Fruit fly (Drosophila melanogaster) whole organism, prepupa: ENCODE data around the gene Las.

Source experiments
- Blimp-1 ChIP-seq: fragments of 200-800 bp; sonication (Bioruptor generic); optimal IDR thresholded peaks from 3 replicates; lab custom pipeline; 2017; ENCODE audit warnings: missing biosample characterization, missing genetic modification characterization, mild to moderate bottlenecking, moderate library complexity, missing genetic modification reagents
- CG10631 ChIP-seq: fragments of 200-800 bp; sonication (Bioruptor generic); optimal IDR thresholded peaks from 2 replicates; lab custom pipeline; 2016; ENCODE audit warnings: missing biosample characterization, missing genetic modification characterization
- CG11294 ChIP-seq: fragments of 200-800 bp; sonication (Bioruptor generic); IDR thresholded peaks from 2 replicates; pipeline ENCODE4 v1.3.6; 2022; ENCODE audit warnings: missing biosample characterization, missing genetic modification characterization
- CG11762 ChIP-seq: fragments of 200-800 bp; sonication (Bioruptor generic); optimal IDR thresholded peaks from 3 replicates; lab custom pipeline; 2016; ENCODE audit warnings: missing biosample characterization, missing genetic modification characterization; ENCODE audit not compliant: insufficient read depth
- CG15336 ChIP-seq: fragments of 200-800 bp; sonication (Bioruptor generic); IDR thresholded peaks from 2 replicates; pipeline ENCODE4 v1.3.6; 2022; ENCODE audit warnings: missing biosample characterization, missing genetic modification characterization
- CG1621 ChIP-seq: fragments of 200-800 bp; sonication (Bioruptor generic); optimal IDR thresholded peaks from 3 replicates; lab custom pipeline; 2018; ENCODE audit warnings: missing biosample characterization, mild to moderate bottlenecking, missing genetic modification characterization
- CG16779 ChIP-seq: fragments of 200-800 bp; sonication (Bioruptor generic); optimal IDR thresholded peaks from 3 replicates; lab custom pipeline; 2017; ENCODE audit warnings: missing biosample characterization, mild to moderate bottlenecking, missing genetic modification characterization
- CG3032 ChIP-seq: fragments of 200-800 bp; optimal IDR thresholded peaks from 2 replicates; lab custom pipeline; 2019; ENCODE audit warnings: missing biosample characterization, mild to moderate bottlenecking, missing genetic modification characterization, moderate library complexity
- CG31627 ChIP-seq: fragments of 200-800 bp; sonication (Bioruptor generic); optimal IDR thresholded peaks from 3 replicates; lab custom pipeline; 2016; ENCODE audit warnings: missing biosample characterization, missing genetic modification characterization
- CG32006 ChIP-seq: fragments of 200-800 bp; sonication (Bioruptor generic); optimal IDR thresholded peaks from 3 replicates; lab custom pipeline; 2017; ENCODE audit warnings: missing biosample characterization, mild to moderate bottlenecking, missing genetic modification characterization
- CG3919 ChIP-seq: fragments of 200-800 bp; sonication (Bioruptor generic); optimal IDR thresholded peaks from 3 replicates; lab custom pipeline; 2016; ENCODE audit warnings: missing biosample characterization, missing genetic modification characterization
- CG4318 ChIP-seq: fragments of 200-800 bp; sonication (Bioruptor generic); optimal IDR thresholded peaks from 3 replicates; lab custom pipeline; 2017; ENCODE audit warnings: missing biosample characterization, mild to moderate bottlenecking, missing genetic modification characterization
- CG6163 ChIP-seq: fragments of 200-800 bp; sonication (Bioruptor generic); IDR thresholded peaks from 3 replicates; pipeline ENCODE4 v1.3.6; 2022; ENCODE audit warnings: missing biosample characterization, missing genetic modification characterization
- CG6792 ChIP-seq: fragments of 200-800 bp; sonication (Bioruptor generic); optimal IDR thresholded peaks from 3 replicates; lab custom pipeline; 2016; ENCODE audit warnings: missing biosample characterization, missing genetic modification characterization
- CG6808 ChIP-seq: fragments of 200-800 bp; sonication (Bioruptor generic); optimal IDR thresholded peaks from 3 replicates; lab custom pipeline; 2017; ENCODE audit warnings: missing biosample characterization, missing genetic modification characterization, mild to moderate bottlenecking, moderate library complexity, missing genetic modification reagents
- CG6854 ChIP-seq: fragments of 200-800 bp; sonication (Bioruptor generic); optimal IDR thresholded peaks from 2 replicates; lab custom pipeline; 2017; ENCODE audit warnings: missing biosample characterization, mild to moderate bottlenecking, missing genetic modification characterization
- CG7368 ChIP-seq: fragments of 200-800 bp; sonication (Bioruptor generic); optimal IDR thresholded peaks from 3 replicates; lab custom pipeline; 2016; ENCODE audit warnings: missing biosample characterization, missing genetic modification characterization
- CG8119 ChIP-seq: fragments of 200-800 bp; sonication (Bioruptor generic); IDR thresholded peaks from 3 replicates; pipeline ENCODE4 v1.3.6; 2022; ENCODE audit warnings: missing biosample characterization, missing genetic modification characterization
- CG8319 ChIP-seq: fragments of 200-800 bp; sonication (Bioruptor generic); optimal IDR thresholded peaks from 3 replicates; lab custom pipeline; 2016; ENCODE audit warnings: missing biosample characterization, missing genetic modification characterization
- CG8632 ChIP-seq: fragments of 200-800 bp; sonication (Bioruptor generic); optimal IDR thresholded peaks from 3 replicates; lab custom pipeline; 2016; ENCODE audit warnings: missing biosample characterization, missing genetic modification characterization
- CG9139 ChIP-seq: fragments of 200-800 bp; sonication (Bioruptor generic); optimal IDR thresholded peaks from 3 replicates; lab custom pipeline; 2017; ENCODE audit warnings: missing biosample characterization, mild to moderate bottlenecking, missing genetic modification characterization
- Eip75B ChIP-seq: fragments of 200-800 bp; sonication (Bioruptor generic); optimal IDR thresholded peaks from 3 replicates; lab custom pipeline; 2016; ENCODE audit warnings: missing biosample characterization, missing genetic modification characterization
- Eip78C ChIP-seq: fragments of 200-800 bp; sonication (Bioruptor generic); peaks from one replicate; lab custom pipeline; 2016; ENCODE audit warnings: missing biosample characterization, missing genetic modification characterization
- Eip93F ChIP-seq: fragments of 200-800 bp; sonication (Bioruptor generic); optimal IDR thresholded peaks from 2 replicates; lab custom pipeline; 2016; ENCODE audit warnings: missing biosample characterization, mild to moderate bottlenecking, missing genetic modification characterization
- Ets21C ChIP-seq: fragments of 200-800 bp; sonication (Bioruptor generic); optimal IDR thresholded peaks from 3 replicates; lab custom pipeline; 2016; ENCODE audit warnings: missing biosample characterization, missing genetic modification characterization
- Ets96B ChIP-seq: fragments of 200-800 bp; optimal IDR thresholded peaks from 2 replicates; lab custom pipeline; 2019; ENCODE audit warnings: missing biosample characterization, mild to moderate bottlenecking, missing genetic modification characterization, moderate library complexity
- Gug ChIP-seq: fragments of 200-800 bp; sonication (Bioruptor generic); IDR thresholded peaks from 2 replicates; pipeline ENCODE4 v1.3.6; 2022; ENCODE audit warnings: missing biosample characterization, missing genetic modification characterization
- Hr38 ChIP-seq: sonication (Bioruptor generic); optimal IDR thresholded peaks from 2 replicates; lab custom pipeline; 2016; ENCODE audit warnings: missing biosample characterization, missing genetic modification characterization
- Hr39 ChIP-seq: fragments of 200-800 bp; sonication (Bioruptor generic); optimal IDR thresholded peaks from 2 replicates; lab custom pipeline; 2016; ENCODE audit warnings: missing biosample characterization, missing genetic modification characterization
- Hr4 ChIP-seq: fragments of 200-800 bp; sonication (Bioruptor generic); optimal IDR thresholded peaks from 3 replicates; lab custom pipeline; 2016; ENCODE audit warnings: missing biosample characterization, missing genetic modification characterization
- Lpt ChIP-seq: fragments of 200-800 bp; sonication (Bioruptor generic); optimal IDR thresholded peaks from 3 replicates; lab custom pipeline; 2016; ENCODE audit warnings: missing biosample characterization, missing genetic modification characterization
- Met ChIP-seq: fragments of 200-800 bp; sonication (Bioruptor generic); optimal IDR thresholded peaks from 3 replicates; lab custom pipeline; 2016; ENCODE audit warnings: missing biosample characterization, missing genetic modification characterization
- OdsH ChIP-seq: fragments of 200-800 bp; sonication (Bioruptor generic); optimal IDR thresholded peaks from 3 replicates; lab custom pipeline; 2016; ENCODE audit warnings: missing biosample characterization, missing genetic modification characterization
- Sox15 ChIP-seq: fragments of 200-800 bp; sonication (Bioruptor generic); optimal IDR thresholded peaks from 3 replicates; lab custom pipeline; 2016; ENCODE audit warnings: missing biosample characterization, missing genetic modification characterization
- achi ChIP-seq: fragments of 200-800 bp; sonication (Bioruptor generic); optimal IDR thresholded peaks from 3 replicates; lab custom pipeline; 2016; ENCODE audit warnings: missing biosample characterization, missing genetic modification characterization
- acj6 ChIP-seq: fragments of 200-800 bp; sonication (Bioruptor generic); optimal IDR thresholded peaks from 3 replicates; lab custom pipeline; 2016; ENCODE audit warnings: missing biosample characterization, missing genetic modification characterization
- cyc ChIP-seq: fragments of 200-800 bp; sonication (Bioruptor generic); optimal IDR thresholded peaks from 3 replicates; lab custom pipeline; 2016; ENCODE audit warnings: missing biosample characterization, missing genetic modification characterization
- dac ChIP-seq: fragments of 200-800 bp; sonication (Bioruptor generic); optimal IDR thresholded peaks from 2 replicates; lab custom pipeline; 2017; ENCODE audit warnings: missing biosample characterization, mild to moderate bottlenecking, missing genetic modification characterization
- dsx ChIP-seq: fragments of 200-800 bp; optimal IDR thresholded peaks from 3 replicates; lab custom pipeline; 2019; ENCODE audit warnings: missing biosample characterization, mild to moderate bottlenecking, missing genetic modification characterization, moderate library complexity; ENCODE audit not compliant: poor library complexity, severe bottlenecking
- eg ChIP-seq: fragments of 200-800 bp; sonication (Bioruptor generic); IDR thresholded peaks from 3 replicates; pipeline ENCODE4 v1.3.6; 2022; ENCODE audit warnings: missing biosample characterization, missing genetic modification characterization
- esn ChIP-seq: fragments of 200-800 bp; sonication (Bioruptor generic); optimal IDR thresholded peaks from 2 replicates; lab custom pipeline; 2016; ENCODE audit warnings: missing biosample characterization, mild to moderate bottlenecking, missing genetic modification characterization, moderate library complexity
- fd59A ChIP-seq: fragments of 200-800 bp; sonication (Bioruptor generic); optimal IDR thresholded peaks from 2 replicates; lab custom pipeline; 2017; ENCODE audit warnings: missing biosample characterization, mild to moderate bottlenecking, missing genetic modification characterization, missing genetic modification reagents
- fd85E ChIP-seq: fragments of 200-800 bp; sonication (Bioruptor generic); optimal IDR thresholded peaks from 3 replicates; lab custom pipeline; 2016; ENCODE audit warnings: missing biosample characterization, missing genetic modification characterization
- fkh ChIP-seq: fragments of 200-800 bp; sonication (Bioruptor generic); optimal IDR thresholded peaks from 3 replicates; lab custom pipeline; 2017; ENCODE audit warnings: missing biosample characterization, mild to moderate bottlenecking, missing genetic modification characterization, moderate library complexity
- lz ChIP-seq: fragments of 200-800 bp; sonication (Bioruptor generic); optimal IDR thresholded peaks from 3 replicates; lab custom pipeline; 2016; ENCODE audit warnings: missing biosample characterization, missing genetic modification characterization
- net ChIP-seq: fragments of 200-800 bp; sonication (Bioruptor generic); optimal IDR thresholded peaks from 3 replicates; lab custom pipeline; 2016; ENCODE audit warnings: missing biosample characterization, missing genetic modification characterization
- pdm3 ChIP-seq: fragments of 200-800 bp; sonication (Bioruptor generic); optimal IDR thresholded peaks from 3 replicates; lab custom pipeline; 2016; ENCODE audit warnings: missing biosample characterization, missing genetic modification characterization
- salr ChIP-seq, 2 experiments: fragments of 200-800 bp; sonication (Bioruptor generic); optimal IDR thresholded peaks; 3 replicates each; lab custom pipeline; 2016 to 2018; ENCODE audit warnings: missing biosample characterization in 2 of 2, missing genetic modification characterization in 2 of 2, mild to moderate bottlenecking in 1 of 2
- spab ChIP-seq: fragments of 200-800 bp; sonication (Bioruptor generic); optimal IDR thresholded peaks from 2 replicates; lab custom pipeline; 2017; ENCODE audit warnings: missing biosample characterization, mild to moderate bottlenecking, missing genetic modification characterization, missing genetic modification reagents
- ss ChIP-seq, 2 experiments: fragments of 200-800 bp; sonication (Bioruptor generic); optimal IDR thresholded peaks; 2 replicates in 1 of 2; 3 replicates in 1 of 2; lab custom pipeline; 2017 to 2018; ENCODE audit warnings: mild to moderate bottlenecking in 2 of 2, missing biosample characterization in 2 of 2, missing genetic modification characterization in 2 of 2, moderate library complexity in 1 of 2
- svp ChIP-seq: fragments of 200-800 bp; sonication (Bioruptor generic); peaks from one replicate; lab custom pipeline; 2016; ENCODE audit warnings: missing biosample characterization, missing genetic modification characterization
- topi ChIP-seq: fragments of 200-800 bp; sonication (Bioruptor generic); optimal IDR thresholded peaks from 3 replicates; lab custom pipeline; 2016; ENCODE audit warnings: missing biosample characterization, missing genetic modification characterization
- vri ChIP-seq: fragments of 200-800 bp; sonication (Bioruptor generic); optimal IDR thresholded peaks from 3 replicates; lab custom pipeline; 2016; ENCODE audit warnings: missing biosample characterization, mild to moderate bottlenecking, missing genetic modification characterization

Las gene

dm6 chr3L:20447337-20447736, 15.2 kb upstream of the Las start:
- TF ChIP-seq esn (GFP tag; lab: Kevin White, UChicago) (peak; percentile 4), CG6163 (GFP tag; lab: Robert Waterston, UW) (peak; percentile 56; the same call in 2 of the 3 replicates), CG11762 (GFP tag; lab: Kevin White, UChicago) (no peak), fd85E (GFP tag; lab: Kevin White, UChicago) (no peak), CG8632 (GFP tag; lab: Kevin White, UChicago) (no peak), CG8119 (GFP tag; lab: Robert Waterston, UW) (peak; percentile 54; the same call in 1 of the 3 replicates), Hr39 (GFP tag; lab: Kevin White, UChicago) (peak; percentile 18), Eip78C (GFP tag; lab: Kevin White, UChicago) (peak; percentile 13), eg (GFP tag; lab: Robert Waterston, UW) (peak; percentile 46; the same call in 2 of the 3 replicates), CG1621 (tag; lab: Kevin White, UChicago) (no peak), CG7368 (GFP tag; lab: Kevin White, UChicago) (no peak), Hr38 (GFP tag; lab: Kevin White, UChicago) (no peak), acj6 (GFP tag; lab: Kevin White, UChicago) (peak; percentile 18), CG6808 (GFP tag; lab: Kevin White, UChicago) (no peak), topi (GFP tag; lab: Kevin White, UChicago) (no peak), pdm3 (peak; percentile 52), Sox15 (GFP tag; lab: Kevin White, UChicago) (no peak), fd59A (GFP tag; lab: Kevin White, UChicago) (no peak), CG11294 (GFP tag; lab: Robert Waterston, UW) (no peak), CG3032 (tag; lab: Kevin White, UChicago) (no peak), salr (GFP tag; optimal IDR thresholded peaks at IDR 0.05; lab: Kevin White, UChicago) (no peak), ss (GFP tag; optimal IDR thresholded peaks at IDR 0.05; lab: Kevin White, UChicago) (no peak), Ets96B (no peak), Lpt (no peak), Eip93F (GFP tag; lab: Kevin White, UChicago) (no peak), Ets21C (GFP tag; lab: Kevin White, UChicago) (no peak), Hr4 (peak; percentile 52), dac (GFP tag; lab: Kevin White, UChicago) (no peak), Gug (GFP tag; lab: Robert Waterston, UW) (no peak), CG32006 (peak; percentile 56), CG6854 (GFP tag; lab: Kevin White, UChicago) (no peak), spab (GFP tag; lab: Kevin White, UChicago) (no peak), CG6792 (no peak), svp (GFP tag; lab: Kevin White, UChicago) (peak; percentile 48), OdsH (GFP tag; lab: Kevin White, UChicago) (peak; percentile 1), Met (peak; percentile 16), CG3919 (peak; percentile 3), CG10631 (GFP tag; lab: Kevin White, UChicago) (no peak), CG4318 (GFP tag; lab: Kevin White, UChicago) (no peak), CG8319 (GFP tag; lab: Kevin White, UChicago) (no peak), cyc (GFP tag; lab: Kevin White, UChicago) (no peak), fkh (no peak), dsx (GFP tag; lab: Kevin White, UChicago) (no peak), Blimp-1 (GFP tag; lab: Kevin White, UChicago) (no peak), lz (peak; percentile 31), CG15336 (peak; percentile 45), achi (GFP tag; lab: Kevin White, UChicago) (no peak), CG31627 (GFP tag; lab: Kevin White, UChicago) (no peak), CG16779 (tag; lab: Kevin White, UChicago) (no peak), CG9139 (GFP tag; lab: Kevin White, UChicago) (no peak), net (GFP tag; lab: Kevin White, UChicago) (peak; percentile 16), vri (GFP tag; lab: Kevin White, UChicago) (no peak), Eip75B (peak; percentile 31)
